Fruit fly (Drosophila melanogaster): ENCODE data around the gene RhoU.

DNA sequence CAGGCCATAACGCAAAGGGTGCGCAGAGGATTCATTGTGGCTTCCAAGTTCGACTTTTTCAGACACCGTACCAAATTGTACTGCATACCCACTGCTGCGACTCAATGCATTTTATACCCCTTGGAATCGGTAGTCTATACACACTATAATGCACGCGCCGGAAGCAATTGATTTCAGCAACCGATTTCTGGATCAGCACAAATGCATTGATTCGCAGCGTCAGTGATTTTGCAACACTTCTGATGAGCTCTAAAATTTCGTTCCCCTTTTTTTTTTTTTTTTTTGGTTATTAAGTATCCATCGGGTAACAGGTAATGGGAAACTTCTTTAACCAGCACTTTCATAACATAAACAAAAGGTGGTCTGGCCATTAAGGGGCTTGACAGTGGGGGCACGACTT is 33.8 kb upstream of the RhoU start, which contains the start of gene Yp2:
- TF ChIP-seq psq (optimal IDR thresholded peaks at IDR 0.05) (no peak), CG8478 (optimal IDR thresholded peaks at IDR 0.05) (no peak), usp (GFP tag; optimal IDR thresholded peaks at IDR 0.05) (no peak), EcR (GFP tag; optimal IDR thresholded peaks at IDR 0.05) (no peak)
